Worm (Caenorhabditis elegans) whole organism, L2 larva: ENCODE measurements around the gene nono-1.

Experiments used
- F13H6.1 ChIP-seq: sonication (generic microtip); optimal IDR thresholded peaks from 2 replicates; lab custom pipeline; 2016; ENCODE audit warnings: missing genetic modification characterization, missing compliant biosample characterization
- ama-1 ChIP-seq: fragments of 150-350 bp; optimal IDR thresholded peaks from 2 replicates; lab custom pipeline; 2018; ENCODE audit warnings: inconsistent platforms
- fos-1 ChIP-seq: fragments of 150-350 bp; optimal IDR thresholded peaks from 2 replicates; lab custom pipeline; 2014; ENCODE audit warnings: missing biosample characterization, missing genetic modification characterization
- lin-13 ChIP-seq: fragments of 150-350 bp; optimal IDR thresholded peaks from 2 replicates; lab custom pipeline; 2014; ENCODE audit warnings: missing biosample characterization, missing genetic modification reagents, missing genetic modification characterization
- zag-1 ChIP-seq: fragments of 150-350 bp; optimal IDR thresholded peaks from 2 replicates; lab custom pipeline; 2014; ENCODE audit warnings: missing biosample characterization, missing genetic modification characterization

DNA sequence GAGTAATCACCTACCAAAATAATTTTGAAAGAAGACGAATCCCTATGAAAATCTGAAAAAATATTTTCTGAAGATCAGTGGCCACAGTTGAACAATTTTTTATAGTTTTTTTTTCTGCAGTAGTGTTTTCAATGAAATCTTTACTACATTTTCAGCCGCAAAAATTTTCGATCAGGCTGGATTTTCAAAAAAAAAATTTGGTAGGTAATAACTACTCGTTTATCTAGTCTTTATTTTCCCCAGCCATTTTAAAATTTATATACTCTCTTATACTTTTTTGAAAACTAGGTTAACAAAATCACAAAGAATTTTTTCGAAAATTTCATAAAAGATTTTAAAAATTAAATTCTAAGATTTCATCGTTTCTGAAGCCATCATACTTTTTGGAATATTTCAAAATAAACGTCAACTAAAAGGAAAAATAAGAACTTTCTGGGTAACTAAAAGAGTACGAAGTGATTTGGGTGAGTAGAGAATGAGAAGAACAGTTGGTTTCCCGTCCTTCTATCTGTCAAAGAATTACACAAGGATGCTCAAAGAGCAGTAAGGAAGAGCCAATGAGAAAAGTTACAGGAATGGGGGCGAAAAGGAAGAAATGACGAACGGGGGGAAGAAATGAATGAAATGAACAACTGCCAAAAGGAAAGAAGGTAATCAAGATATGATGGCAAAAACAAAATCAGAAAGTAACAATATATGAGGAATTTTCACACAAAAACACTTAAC lies 17.1 kb upstream of the nono-1 start, which contains the start of gene mlp-1:
- TF ChIP-seq fos-1 (tag; lab: Kevin White, UChicago) (no peak), F13H6.1 (no peak), lin-13 (GFP tag; lab: Kevin White, UChicago) (no peak), zag-1 (tag; lab: Kevin White, UChicago) (no peak), ama-1 (no peak)
